Worm (Caenorhabditis elegans): ENCODE measurements around the gene sdz-33.

Gene sdz-33

DNA sequence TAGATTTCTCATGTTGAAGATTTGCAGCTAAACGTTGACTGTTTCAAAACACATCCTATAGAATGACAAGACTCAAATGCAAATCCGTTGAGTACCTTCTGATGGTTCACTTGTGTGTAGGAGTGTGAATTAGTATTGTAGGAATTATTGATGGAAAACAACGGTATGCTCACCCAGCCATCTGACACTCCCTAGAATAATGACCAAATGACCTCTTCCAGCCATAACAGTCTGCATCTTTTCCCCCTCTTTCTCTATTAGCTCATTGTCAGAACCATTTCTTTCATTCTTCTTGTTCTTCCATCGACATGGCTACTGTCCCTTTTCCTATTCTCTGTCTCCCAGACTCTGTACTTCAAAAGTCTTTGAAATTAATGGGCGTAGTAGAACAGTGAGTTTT is 1.4 kb downstream of the sdz-33 start, which contains the start of gene fbxb-24:
Gene fbxb-24, plus strand, starts transcription at position 301 of the 400 bp plus-strand sequence.
- TF ChIP-seq nhr-237 (tag; optimal IDR thresholded peaks at IDR 0.05) (no peak), unc-39 (tag; optimal IDR thresholded peaks at IDR 0.05) (no peak), nhr-12 (tag; optimal IDR thresholded peaks at IDR 0.05) (no peak), nhr-10 (tag; optimal IDR thresholded peaks at IDR 0.05) (no peak)

DNA sequence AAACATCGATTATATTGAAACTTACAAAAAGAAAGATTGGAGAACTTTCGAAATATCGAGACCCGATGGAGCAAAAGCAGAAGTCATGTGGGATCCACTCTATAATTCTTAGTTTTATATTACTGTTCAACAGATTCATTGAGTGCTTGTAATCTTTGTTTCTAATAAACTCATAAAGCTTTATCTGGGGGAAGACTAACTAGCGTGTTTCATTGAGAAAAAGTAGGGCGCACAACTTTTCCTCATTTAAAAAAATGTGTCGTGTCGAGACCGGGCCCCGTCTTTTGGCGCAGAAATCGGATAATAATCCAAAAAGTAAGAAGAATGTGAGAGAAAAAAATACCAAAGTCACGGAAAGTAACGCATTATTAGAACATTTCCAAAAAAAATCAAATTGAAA is 2.5 kb downstream of the sdz-33 start, which contains the start of gene faah-4:
Gene faah-4, minus strand, starts transcription at position 101 of the 400 bp plus-strand sequence.
- no peak for TF ChIP-seq ztf-4 (tag; optimal IDR thresholded peaks at IDR 0.05)
- no peak for TF ChIP-seq ztf-1 (GFP tag; conservative IDR thresholded peaks at IDR 0.05)
- TF ChIP-seq nhr-10 (tag; optimal IDR thresholded peaks at IDR 0.05), result no peak
- TF ChIP-seq dmd-4 (tag; optimal IDR thresholded peaks at IDR 0.05), result no peak
- TF ChIP-seq elt-1 (tag; optimal IDR thresholded peaks at IDR 0.05), result no peak
- TF ChIP-seq mab-5 (tag; optimal IDR thresholded peaks at IDR 0.05), result no peak
- no peak for TF ChIP-seq alr-1 (tag; optimal IDR thresholded peaks at IDR 0.05)
- TF ChIP-seq nhr-129 (tag; optimal IDR thresholded peaks at IDR 0.05), result no peak
- no peak for TF ChIP-seq sma-3 (GFP tag; optimal IDR thresholded peaks at IDR 0.05)
- TF ChIP-seq C34F6.9 (tag; optimal IDR thresholded peaks at IDR 0.05), result no peak
- TF ChIP-seq nhr-12 (tag; optimal IDR thresholded peaks at IDR 0.05), result no peak
- TF ChIP-seq peb-1 (tag; optimal IDR thresholded peaks at IDR 0.05), result no peak
- no peak for TF ChIP-seq nhr-23 (tag; optimal IDR thresholded peaks at IDR 0.05)
- TF ChIP-seq nhr-6 (tag; optimal IDR thresholded peaks at IDR 0.05), result no peak
- TF ChIP-seq F13H6.1 (tag; optimal IDR thresholded peaks at IDR 0.05), result no peak
- TF ChIP-seq nhr-77 (tag; optimal IDR thresholded peaks at IDR 0.05), result no peak

- no peak for TF ChIP-seq ztf-4 (tag; optimal IDR thresholded peaks at IDR 0.05)
- TF ChIP-seq sem-4 (tag; optimal IDR thresholded peaks at IDR 0.05), result no peak
- no peak for TF ChIP-seq lin-13 (GFP tag; optimal IDR thresholded peaks at IDR 0.05)
- no peak for TF ChIP-seq R02D3.7 (tag; optimal IDR thresholded peaks at IDR 0.05)
- TF ChIP-seq nhr-237 (tag; optimal IDR thresholded peaks at IDR 0.05), result no peak
- no peak for TF ChIP-seq nhr-10 (tag; optimal IDR thresholded peaks at IDR 0.05)
- no peak for TF ChIP-seq fos-1 (tag; optimal IDR thresholded peaks at IDR 0.05)
- TF ChIP-seq sma-3 (GFP tag; optimal IDR thresholded peaks at IDR 0.05), result no peak
- no peak for TF ChIP-seq ZK546.5 (tag; optimal IDR thresholded peaks at IDR 0.05)
- TF ChIP-seq gmeb-1 (tag; optimal IDR thresholded peaks at IDR 0.05), result no peak
- no peak for TF ChIP-seq elt-3 (tag; optimal IDR thresholded peaks at IDR 0.05)
- TF ChIP-seq lsy-2 (tag; optimal IDR thresholded peaks at IDR 0.05), result no peak
Observed at ce11 chrIII:11914220-11914619, 6.9 kb downstream of the sdz-33 start, which contains the start of gene Y56A3A.16. Gene Y56A3A.16 (minus strand): TSS chrIII:11914320.

ce11 chrIII:11915666-11916065 is 8.4 kb downstream of the sdz-33 start, which contains the start of the genes ndab-1 and npp-16:
Gene ndab-1 (minus strand): TSS chrIII:11915712.
Gene npp-16 (plus strand): TSS chrIII:11915928.
- no peak for TF ChIP-seq nhr-12 (tag; optimal IDR thresholded peaks at IDR 0.05)
- TF ChIP-seq gmeb-1 (tag; optimal IDR thresholded peaks at IDR 0.05), result peak; percentile 49
- peak; percentile 12 for TF ChIP-seq fos-1 (tag; optimal IDR thresholded peaks at IDR 0.05)
- TF ChIP-seq lsy-2 (tag; optimal IDR thresholded peaks at IDR 0.05), result peak; percentile 41 to 55
- peak; percentile 7 for TF ChIP-seq C34F6.9 (tag; optimal IDR thresholded peaks at IDR 0.05)
- TF ChIP-seq F13H6.1 (tag; optimal IDR thresholded peaks at IDR 0.05), result peak; percentile 11
- no peak for TF ChIP-seq mab-5 (tag; optimal IDR thresholded peaks at IDR 0.05)
- TF ChIP-seq unc-62 (GFP tag; optimal IDR thresholded peaks at IDR 0.05), result no peak
- TF ChIP-seq unc-55 (GFP tag; optimal IDR thresholded peaks at IDR 0.05), result peak; percentile 56
- TF ChIP-seq lin-13 (GFP tag; optimal IDR thresholded peaks at IDR 0.05), result peak; percentile 27

DNA sequence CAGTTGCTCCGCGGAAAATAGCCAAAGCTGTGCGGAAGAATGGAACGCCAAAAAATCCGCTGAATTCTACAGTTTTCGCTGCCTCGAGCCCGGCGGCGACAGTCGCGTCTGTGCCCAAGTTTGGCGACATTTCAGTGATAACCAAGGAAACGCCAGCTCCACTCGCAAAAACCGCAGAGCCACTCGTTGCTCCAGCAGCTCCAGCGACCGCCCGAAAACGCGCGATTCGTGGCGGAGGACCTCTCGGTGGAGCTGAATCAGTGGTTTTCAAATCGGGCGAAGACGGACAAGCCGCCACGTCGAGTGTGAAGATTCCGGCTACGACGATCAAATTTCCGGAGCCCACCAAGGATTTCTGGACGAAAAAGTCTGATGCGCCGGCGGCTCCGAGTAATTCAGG is 9.0 kb downstream of the sdz-33 start:
- TF ChIP-seq F13H6.1 (tag; optimal IDR thresholded peaks at IDR 0.05) (no peak), zag-1 (tag; optimal IDR thresholded peaks at IDR 0.05) (no peak)

ce11 chrIII:11917090-11917489 is 9.8 kb downstream of the sdz-33 start:
- no peak for TF ChIP-seq sem-4 (tag; optimal IDR thresholded peaks at IDR 0.05)
- TF ChIP-seq ceh-16 (tag; optimal IDR thresholded peaks at IDR 0.05), result no peak
- no peak for TF ChIP-seq nhr-129 (tag; optimal IDR thresholded peaks at IDR 0.05)
- TF ChIP-seq zag-1 (tag; optimal IDR thresholded peaks at IDR 0.05), result no peak
- TF ChIP-seq alr-1 (tag; optimal IDR thresholded peaks at IDR 0.05), result no peak
- TF ChIP-seq lsy-2 (tag; optimal IDR thresholded peaks at IDR 0.05), result no peak
- TF ChIP-seq ztf-4 (tag; optimal IDR thresholded peaks at IDR 0.05), result no peak
- TF ChIP-seq C34F6.9 (tag; optimal IDR thresholded peaks at IDR 0.05), result no peak
- TF ChIP-seq lin-39 (tag; optimal IDR thresholded peaks at IDR 0.05), result no peak
- TF ChIP-seq F13H6.1 (tag; optimal IDR thresholded peaks at IDR 0.05), result no peak
- no peak for TF ChIP-seq unc-39 (tag; optimal IDR thresholded peaks at IDR 0.05)
- TF ChIP-seq gmeb-1 (tag; optimal IDR thresholded peaks at IDR 0.05), result no peak
- no peak for TF ChIP-seq ama-1 (optimal IDR thresholded peaks at IDR 0.05)
